Worm (Caenorhabditis elegans): ENCODE measurements around the gene hst-1.

- TF ChIP-seq F13H6.1 (tag; optimal IDR thresholded peaks at IDR 0.05): no peak
- no peak for TF ChIP-seq unc-55 (GFP tag; optimal IDR thresholded peaks at IDR 0.05)
Observed at ce11 chrIV:8728122-8728521, 36.8 kb upstream of the hst-1 start, which contains the start of gene otub-3.

Measured in whole organism, late embryonic.